Fruit fly (Drosophila melanogaster): ENCODE results near the gene CG15543.

CG15543 gene

DNA sequence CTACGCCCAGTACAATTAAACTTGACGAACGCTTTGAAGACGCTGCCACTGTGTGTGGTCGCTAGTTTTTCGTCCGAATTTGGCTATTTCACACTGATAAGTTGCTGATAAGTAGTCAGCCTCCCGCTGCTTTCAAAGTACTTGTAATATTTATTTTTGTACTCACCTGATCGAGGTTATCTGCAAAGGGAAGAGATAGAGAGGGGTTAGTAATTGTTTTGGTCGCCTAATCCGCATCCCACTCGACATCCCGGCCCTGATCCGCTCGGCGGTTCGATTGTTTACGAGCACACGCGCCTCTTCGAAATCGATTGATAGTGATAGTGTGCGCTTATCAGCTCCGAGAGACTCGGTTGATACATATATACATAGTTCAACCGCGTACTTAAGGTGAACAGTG, 37.8 kb downstream of the CG15543 start:
- no peak for TF ChIP-seq EcR (GFP tag; optimal IDR thresholded peaks at IDR 0.05)
- no peak for TF ChIP-seq Dll (optimal IDR thresholded peaks at IDR 0.05)
- no peak for TF ChIP-seq psq (optimal IDR thresholded peaks at IDR 0.05)
- no peak for TF ChIP-seq usp (GFP tag; optimal IDR thresholded peaks at IDR 0.05)
- no peak for TF ChIP-seq pan (optimal IDR thresholded peaks at IDR 0.05)
- TF ChIP-seq CG8478 (optimal IDR thresholded peaks at IDR 0.05) = no peak

DNA sequence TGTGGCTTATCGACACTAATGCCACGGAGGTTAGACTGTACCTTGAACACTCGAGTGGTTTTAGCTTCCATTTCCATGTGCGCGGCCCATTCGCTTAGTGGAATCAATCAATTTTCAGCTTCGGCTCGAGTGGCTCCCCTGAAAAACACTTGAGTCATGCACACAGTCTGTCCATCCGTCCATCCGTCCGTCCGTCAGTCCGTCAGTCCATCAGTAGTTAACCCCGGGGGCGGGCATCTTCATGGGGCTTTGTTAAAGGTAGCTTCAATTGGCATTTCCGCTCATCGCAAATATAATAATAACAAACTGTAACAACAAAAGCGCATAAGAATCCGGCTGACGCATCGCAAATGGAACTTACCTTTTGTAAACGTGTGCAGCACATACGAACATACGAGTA, 38.4 kb downstream of the CG15543 start:
- TF ChIP-seq pan (optimal IDR thresholded peaks at IDR 0.05) (no peak), psq (optimal IDR thresholded peaks at IDR 0.05) (no peak), CG8478 (optimal IDR thresholded peaks at IDR 0.05) (no peak), usp (GFP tag; optimal IDR thresholded peaks at IDR 0.05) (no peak), EcR (GFP tag; optimal IDR thresholded peaks at IDR 0.05) (no peak), Dll (optimal IDR thresholded peaks at IDR 0.05) (no peak)

DNA sequence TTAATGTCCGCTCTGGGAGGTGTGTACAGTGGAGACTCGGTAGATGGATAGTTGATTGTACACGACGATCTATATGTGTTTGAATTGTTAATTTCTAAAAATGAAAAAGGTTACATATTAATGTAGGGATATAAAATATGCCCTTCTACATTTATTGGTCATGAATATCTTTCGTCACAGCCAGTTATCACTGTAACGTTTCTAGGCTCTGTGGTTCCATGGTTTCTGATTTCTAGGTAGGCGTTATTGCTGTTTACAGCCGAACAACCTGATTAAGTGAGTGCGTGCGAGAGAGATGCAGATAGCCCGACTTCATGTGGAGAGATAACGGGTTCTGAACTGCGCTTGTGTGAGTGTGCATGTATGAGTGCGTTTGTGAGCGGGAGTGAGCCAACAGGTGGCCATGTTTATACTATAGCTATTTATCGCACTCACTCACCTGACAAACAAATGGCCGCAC, 39.0 kb downstream of the CG15543 start:
- TF ChIP-seq usp (GFP tag; optimal IDR thresholded peaks at IDR 0.05) = no peak
- no peak for TF ChIP-seq psq (optimal IDR thresholded peaks at IDR 0.05)
- TF ChIP-seq EcR (GFP tag; optimal IDR thresholded peaks at IDR 0.05) = peak in 1 of 2 experiments; percentile 25
- peak; percentile 38 for TF ChIP-seq Dll (optimal IDR thresholded peaks at IDR 0.05)

DNA sequence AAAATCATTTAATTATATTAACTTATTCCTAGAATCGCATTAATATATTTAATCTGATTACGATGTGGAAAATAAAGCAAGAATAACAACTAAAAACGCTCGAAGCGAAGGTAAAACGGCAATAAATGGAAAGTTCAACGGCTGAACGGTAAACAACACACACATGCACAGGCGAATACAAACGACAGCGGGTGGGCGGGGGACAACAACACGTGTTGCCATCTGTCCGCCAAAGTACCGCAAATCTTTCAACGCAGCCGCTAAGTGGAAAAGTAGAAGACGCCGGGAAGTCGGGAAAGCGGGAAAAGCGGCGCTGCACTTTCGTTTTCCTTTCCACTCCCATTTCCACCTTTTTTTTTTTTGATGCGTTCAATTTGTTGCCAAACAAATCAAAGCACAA, 39.9 kb downstream of the CG15543 start:
- no peak for TF ChIP-seq Dll (optimal IDR thresholded peaks at IDR 0.05)
- TF ChIP-seq pan (optimal IDR thresholded peaks at IDR 0.05) = no peak
- TF ChIP-seq CG8478 (optimal IDR thresholded peaks at IDR 0.05) = no peak
- no peak for TF ChIP-seq EcR (GFP tag; optimal IDR thresholded peaks at IDR 0.05)
- no peak for TF ChIP-seq psq (optimal IDR thresholded peaks at IDR 0.05)
- no peak for TF ChIP-seq usp (GFP tag; optimal IDR thresholded peaks at IDR 0.05)

DNA sequence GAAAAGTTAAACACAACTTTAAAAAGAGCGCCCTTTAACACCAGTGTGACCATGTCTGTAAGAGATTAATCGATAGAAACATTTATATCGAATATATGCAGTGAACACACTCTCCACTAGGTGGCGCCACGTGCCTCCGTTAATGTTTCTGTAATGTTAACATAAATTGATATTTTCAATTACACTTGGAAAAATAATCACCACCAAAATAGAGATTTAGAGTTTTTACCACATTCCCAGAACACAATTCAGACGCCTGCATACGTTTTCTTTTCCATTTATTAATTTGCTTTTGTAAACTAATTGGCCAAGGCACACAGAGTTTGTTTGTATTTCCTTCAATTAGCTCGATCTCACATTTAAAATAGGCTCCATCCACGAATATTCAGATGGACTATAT, 46.7 kb downstream of the CG15543 start:
- no peak for TF ChIP-seq CG8478 (optimal IDR thresholded peaks at IDR 0.05)
- no peak for TF ChIP-seq Dll (optimal IDR thresholded peaks at IDR 0.05)
- no peak for TF ChIP-seq psq (optimal IDR thresholded peaks at IDR 0.05)
- TF ChIP-seq usp (GFP tag; optimal IDR thresholded peaks at IDR 0.05) = no peak
- no peak for TF ChIP-seq EcR (GFP tag; optimal IDR thresholded peaks at IDR 0.05)

DNA sequence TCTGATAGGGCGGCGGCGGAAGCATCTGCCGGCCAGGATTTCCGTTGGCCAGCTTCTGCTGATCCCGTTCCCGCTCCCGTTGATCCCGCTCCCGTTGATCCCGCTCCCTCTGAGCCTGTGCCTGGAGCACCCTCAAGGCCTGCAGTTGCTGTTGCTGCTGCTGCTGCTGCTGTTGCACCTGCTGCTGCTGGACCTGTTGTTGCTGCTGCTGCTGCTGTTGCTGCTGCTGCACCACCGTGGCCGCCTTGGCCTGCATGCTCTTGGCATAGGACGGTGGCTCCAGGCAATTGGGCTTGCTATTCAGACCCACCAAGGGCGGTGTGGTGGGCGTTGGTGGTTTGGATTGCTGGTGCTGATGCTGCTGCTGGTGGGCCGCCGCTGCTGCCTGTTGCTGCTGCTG, 50.3 kb downstream of the CG15543 start:
- TF ChIP-seq usp (GFP tag; optimal IDR thresholded peaks at IDR 0.05) (no peak), EcR (GFP tag; optimal IDR thresholded peaks at IDR 0.05) (no peak), pan (optimal IDR thresholded peaks at IDR 0.05) (no peak), CG8478 (optimal IDR thresholded peaks at IDR 0.05) (no peak), psq (optimal IDR thresholded peaks at IDR 0.05) (no peak), Dll (optimal IDR thresholded peaks at IDR 0.05) (no peak)
